Fruit fly (Drosophila melanogaster) whole organism, embryonic: ENCODE results near the gene ph-d.

Experiments used
- Adf1 ChIP-seq: fragments of 200-800 bp; sonication (Bioruptor generic); IDR thresholded peaks from 2 replicates; pipeline ENCODE4 v1.3.6; 2022; ENCODE audit warnings: missing biosample characterization, missing genetic modification characterization
- Atf-2 ChIP-seq: fragments of 200-800 bp; sonication (Bioruptor generic); optimal IDR thresholded peaks from 2 replicates; lab custom pipeline; 2016; ENCODE audit warnings: missing biosample characterization, missing genetic modification characterization
- BEAF-32 ChIP-seq: fragments of 200-800 bp; sonication (Bioruptor generic); optimal IDR thresholded peaks from 3 replicates; lab custom pipeline; 2017; ENCODE audit warnings: missing biosample characterization, missing genetic modification characterization, mild to moderate bottlenecking, moderate library complexity, missing genetic modification reagents
- CG10366 ChIP-seq: fragments of 200-800 bp; sonication (Bioruptor generic); IDR thresholded peaks from 2 replicates; pipeline ENCODE4 v1.3.6; 2022; ENCODE audit warnings: missing biosample characterization, missing genetic modification characterization
- CG1233 ChIP-seq: fragments of 200-800 bp; sonication (Bioruptor generic); optimal IDR thresholded peaks from 4 replicates; lab custom pipeline; 2018; ENCODE audit warnings: missing biosample characterization, mild to moderate bottlenecking, missing genetic modification characterization
- CG13123 ChIP-seq: fragments of 200-800 bp; sonication (Bioruptor generic); optimal IDR thresholded peaks from 2 replicates; lab custom pipeline; 2016; ENCODE audit warnings: missing biosample characterization, missing genetic modification characterization
- CG13424 ChIP-seq: fragments of 200-800 bp; sonication (Bioruptor generic); optimal IDR thresholded peaks from 2 replicates; lab custom pipeline; 2019; ENCODE audit warnings: missing biosample characterization, mild to moderate bottlenecking, missing genetic modification characterization, moderate library complexity
- CG14860 ChIP-seq: fragments of 200-800 bp; sonication (Bioruptor generic); IDR thresholded peaks from 3 replicates; pipeline ENCODE4 v1.3.6; 2022; ENCODE audit warnings: missing biosample characterization, missing genetic modification characterization; ENCODE audit not compliant: partially characterized antibody
- CG1603 ChIP-seq: fragments of 200-800 bp; sonication (Bioruptor generic); optimal IDR thresholded peaks from 2 replicates; lab custom pipeline; 2019; ENCODE audit warnings: missing biosample characterization, mild to moderate bottlenecking, missing genetic modification characterization, moderate library complexity
- CG1647 ChIP-seq: fragments of 200-800 bp; sonication (Bioruptor generic); optimal IDR thresholded peaks from 3 replicates; lab custom pipeline; 2016; ENCODE audit warnings: missing biosample characterization, missing genetic modification characterization
- CG16815 ChIP-seq: fragments of 200-800 bp; sonication (Bioruptor generic); optimal IDR thresholded peaks from 3 replicates; lab custom pipeline; 2017; ENCODE audit warnings: missing biosample characterization, mild to moderate bottlenecking, missing genetic modification characterization
- CG17568 ChIP-seq: fragments of 200-800 bp; sonication (Bioruptor generic); optimal IDR thresholded peaks from 2 replicates; lab custom pipeline; 2018; ENCODE audit warnings: missing biosample characterization, mild to moderate bottlenecking, missing genetic modification characterization, moderate library complexity
- CG2129 ChIP-seq: fragments of 200-800 bp; sonication (Bioruptor generic); IDR thresholded peaks from 2 replicates; pipeline ENCODE4 v1.3.6; 2022; ENCODE audit warnings: missing biosample characterization, missing genetic modification characterization; ENCODE audit not compliant: partially characterized antibody
- CG2202 ChIP-seq: fragments of 200-800 bp; sonication (Bioruptor generic); optimal IDR thresholded peaks from 2 replicates; lab custom pipeline; 2018; ENCODE audit warnings: missing biosample characterization, mild to moderate bottlenecking, missing genetic modification characterization
- CG3726 ChIP-seq: fragments of 200-800 bp; sonication (Bioruptor generic); IDR thresholded peaks from 3 replicates; pipeline ENCODE4, ENCODE4 v1.3.6; 2022; ENCODE audit warnings: missing biosample characterization, missing genetic modification characterization
- CG42726 ChIP-seq: fragments of 200-800 bp; sonication (Bioruptor generic); IDR thresholded peaks from 2 replicates; pipeline ENCODE4 v1.3.6; 2022; ENCODE audit warnings: missing biosample characterization, missing genetic modification characterization; ENCODE audit not compliant: partially characterized antibody
- CG43689 ChIP-seq: fragments of 200-800 bp; sonication (Bioruptor generic); IDR thresholded peaks from 2 replicates; pipeline ENCODE4 v1.3.6; 2022; ENCODE audit warnings: missing biosample characterization, missing genetic modification characterization
- CG7556 ChIP-seq: fragments of 200-800 bp; sonication (Bioruptor generic); optimal IDR thresholded peaks from 2 replicates; lab custom pipeline; 2017; ENCODE audit warnings: missing biosample characterization, mild to moderate bottlenecking, missing genetic modification characterization
- CG8478 ChIP-seq: fragments of >200 bp; optimal IDR thresholded peaks from 2 replicates; lab custom pipeline; 2018
- CG8944 ChIP-seq: fragments of 200-800 bp; sonication (Bioruptor generic); optimal IDR thresholded peaks from 3 replicates; lab custom pipeline; 2016; ENCODE audit warnings: missing biosample characterization, missing genetic modification characterization
- CG9797 ChIP-seq: fragments of 200-800 bp; sonication (Bioruptor generic); optimal IDR thresholded peaks from 3 replicates; lab custom pipeline; 2018; ENCODE audit warnings: missing biosample characterization, mild to moderate bottlenecking, missing genetic modification characterization
- Ets97D ChIP-seq: fragments of 200-800 bp; sonication (Bioruptor generic); optimal IDR thresholded peaks from 3 replicates; lab custom pipeline; 2016; ENCODE audit warnings: missing biosample characterization, missing genetic modification characterization
- HmgZ ChIP-seq: fragments of 200-800 bp; sonication (Bioruptor generic); optimal IDR thresholded peaks from 2 replicates; lab custom pipeline; 2018; ENCODE audit warnings: missing biosample characterization, mild to moderate bottlenecking, missing genetic modification characterization
- MESR4 ChIP-seq: fragments of 200-800 bp; sonication (Bioruptor generic); optimal IDR thresholded peaks from 2 replicates; lab custom pipeline; 2018; ENCODE audit warnings: missing biosample characterization, mild to moderate bottlenecking, missing genetic modification characterization, moderate library complexity
- Mad ChIP-seq: fragments of 200-800 bp; sonication (Bioruptor generic); optimal IDR thresholded peaks from 2 replicates; lab custom pipeline; 2016; ENCODE audit warnings: missing biosample characterization, missing genetic modification characterization
- Med ChIP-seq: fragments of 200-800 bp; sonication (Bioruptor generic); peaks from one replicate; lab custom pipeline; 2016; ENCODE audit warnings: missing biosample characterization, missing genetic modification characterization, mild to moderate bottlenecking, inconsistent platforms, moderate library complexity
- Nf-YA ChIP-seq: fragments of 200-800 bp; sonication (Bioruptor generic); IDR thresholded peaks from 2 replicates; pipeline ENCODE4 v1.3.6; 2022; ENCODE audit warnings: missing biosample characterization, missing genetic modification characterization
- Nf-YB ChIP-seq: fragments of 200-800 bp; sonication (Bioruptor generic); optimal IDR thresholded peaks from 3 replicates; lab custom pipeline; 2019; ENCODE audit warnings: missing biosample characterization, mild to moderate bottlenecking, missing genetic modification characterization, moderate library complexity
- Sry-β ChIP-seq: fragments of 200-800 bp; sonication (Bioruptor generic); optimal IDR thresholded peaks from 2 replicates; lab custom pipeline; 2018; ENCODE audit warnings: missing biosample characterization, mild to moderate bottlenecking, missing genetic modification characterization, moderate library complexity
- YL-1 ChIP-seq: fragments of 200-800 bp; sonication (Bioruptor generic); optimal IDR thresholded peaks from 3 replicates; lab custom pipeline; 2017; ENCODE audit warnings: missing biosample characterization, mild to moderate bottlenecking, missing genetic modification characterization
- ac ChIP-seq: fragments of 200-800 bp; sonication (Bioruptor generic); optimal IDR thresholded peaks from 3 replicates; lab custom pipeline; 2017; ENCODE audit warnings: missing biosample characterization, mild to moderate bottlenecking, missing genetic modification characterization
- ash1 ChIP-seq: fragments of 200-800 bp; sonication (Bioruptor generic); optimal IDR thresholded peaks from 2 replicates; lab custom pipeline; 2018; ENCODE audit warnings: missing biosample characterization, mild to moderate bottlenecking, missing genetic modification characterization
- chinmo ChIP-seq: fragments of 200-800 bp; sonication (Bioruptor generic); IDR thresholded peaks from 4 replicates; pipeline ENCODE4 v1.3.6; 2022; ENCODE audit warnings: missing biosample characterization, missing genetic modification characterization; ENCODE audit not compliant: partially characterized antibody
- da ChIP-seq: fragments of 200-800 bp; sonication (Bioruptor generic); optimal IDR thresholded peaks from 2 replicates; lab custom pipeline; 2016; ENCODE audit warnings: missing biosample characterization, missing genetic modification characterization
- emc ChIP-seq: fragments of 200-800 bp; sonication (Bioruptor generic); optimal IDR thresholded peaks from 2 replicates; lab custom pipeline; 2016; ENCODE audit warnings: missing biosample characterization, missing genetic modification characterization
- eyg ChIP-seq: fragments of 200-800 bp; sonication (Bioruptor generic); optimal IDR thresholded peaks from 3 replicates; lab custom pipeline; 2016; ENCODE audit warnings: missing biosample characterization, missing genetic modification characterization
- fd3F ChIP-seq: fragments of 200-800 bp; sonication (Bioruptor generic); optimal IDR thresholded peaks from 2 replicates; lab custom pipeline; 2018; ENCODE audit warnings: missing biosample characterization, mild to moderate bottlenecking, missing genetic modification characterization, moderate library complexity
- gcm ChIP-seq: fragments of 200-800 bp; sonication (Bioruptor generic); optimal IDR thresholded peaks from 2 replicates; lab custom pipeline; 2019; ENCODE audit warnings: missing biosample characterization, mild to moderate bottlenecking, missing genetic modification characterization, moderate library complexity
- gsb-n ChIP-seq: fragments of 200-800 bp; sonication (Bioruptor generic); optimal IDR thresholded peaks from 3 replicates; lab custom pipeline; 2018; ENCODE audit warnings: missing biosample characterization, mild to moderate bottlenecking, missing genetic modification characterization
- ham ChIP-seq: fragments of 200-800 bp; sonication (Bioruptor generic); IDR thresholded peaks from 2 replicates; pipeline ENCODE4 v1.3.6; 2022; ENCODE audit warnings: missing biosample characterization, missing genetic modification characterization
- hkb ChIP-seq, 2 experiments: fragments of 200-800 bp in 1 of 2; fragments of >200 bp in 1 of 2; sonication (Bioruptor generic) in 1 of 2; IDR thresholded peaks in 1 of 2; optimal IDR thresholded peaks in 1 of 2; 2 replicates each; pipeline versions ENCODE4 v1.3.6 to Lab custom; 2017 to 2022; ENCODE audit warnings: missing biosample characterization in 1 of 2, missing genetic modification characterization in 1 of 2
- hth ChIP-seq: fragments of >200 bp; optimal IDR thresholded peaks from 2 replicates; lab custom pipeline; 2017; ENCODE audit warnings: inconsistent platforms
- ro ChIP-seq: fragments of 200-800 bp; sonication (Bioruptor generic); IDR thresholded peaks from 2 replicates; pipeline ENCODE4 v1.3.6; 2022; ENCODE audit warnings: missing biosample characterization, missing genetic modification characterization
- sens-2 ChIP-seq: fragments of 200-800 bp; sonication (Bioruptor generic); IDR thresholded peaks from 2 replicates; pipeline ENCODE4 v1.3.6; 2022; ENCODE audit warnings: missing biosample characterization, missing genetic modification characterization
- slbo ChIP-seq: fragments of 200-800 bp; sonication (Bioruptor generic); IDR thresholded peaks from 2 replicates; pipeline ENCODE4 v1.3.6; 2022; ENCODE audit warnings: missing biosample characterization, missing genetic modification characterization
- slou ChIP-seq: fragments of 200-800 bp; sonication (Bioruptor generic); optimal IDR thresholded peaks from 3 replicates; lab custom pipeline; 2016; ENCODE audit warnings: missing biosample characterization, missing genetic modification characterization
- sr ChIP-seq: fragments of 200-800 bp; sonication (Bioruptor generic); IDR thresholded peaks from 3 replicates; pipeline ENCODE4 v1.3.6; 2022; ENCODE audit warnings: missing biosample characterization, missing genetic modification characterization
- tx ChIP-seq: fragments of 200-800 bp; sonication (Bioruptor generic); optimal IDR thresholded peaks from 2 replicates; lab custom pipeline; 2016; ENCODE audit warnings: missing biosample characterization, missing genetic modification characterization
- zfh1 ChIP-seq: fragments of 200-800 bp; sonication (Bioruptor generic); IDR thresholded peaks from 3 replicates; pipeline ENCODE4 v1.3.6; 2022; ENCODE audit warnings: missing biosample characterization, missing genetic modification characterization

Gene ph-d

dm6 chrX:2134965-2135758 is 12.1 kb upstream of the ph-d start (continued):
- TF ChIP-seq Nf-YB: peak; percentile 74
- TF ChIP-seq tx: peak; percentile 64
- TF ChIP-seq CG13123 (GFP tag; lab: Kevin White, UChicago): peak; percentile 71
- peak; percentile 93 for TF ChIP-seq HmgZ
- TF ChIP-seq eyg: peak; percentile 70
- TF ChIP-seq CG9797: peak; percentile 0
- TF ChIP-seq CG16815 (GFP tag; lab: Kevin White, UChicago): peak; percentile 66
- TF ChIP-seq CG17568 (GFP tag; lab: Kevin White, UChicago): peak; percentile 93
- peak; percentile 83 for TF ChIP-seq Atf-2 (GFP tag; lab: Kevin White, UChicago)
- peak; percentile 41 for TF ChIP-seq hth (lab: Kevin White, UChicago)
- TF ChIP-seq CG8478: no peak
- TF ChIP-seq ash1 (GFP tag; lab: Kevin White, UChicago): peak; percentile 40
- TF ChIP-seq fd3F: peak; percentile 86
- TF ChIP-seq CG1233 (GFP tag; lab: Kevin White, UChicago): peak; percentile 91
- TF ChIP-seq CG1603: peak; percentile 90
- TF ChIP-seq CG42726 (GFP tag; lab: Robert Waterston, UW): no peak
- peak; percentile 97 for TF ChIP-seq Med (GFP tag; lab: Kevin White, UChicago)
- peak; percentile 64 for TF ChIP-seq Mad
- no peak for TF ChIP-seq ham (GFP tag; lab: Robert Waterston, UW)
- peak; percentile 88 for TF ChIP-seq gsb-n (tag; lab: Kevin White, UChicago)
- peak; percentile 69; the same call in 2 of the 3 replicates for TF ChIP-seq sr (GFP tag; lab: Robert Waterston, UW)
- peak; percentile 79 for TF ChIP-seq CG10366 (GFP tag; lab: Robert Waterston, UW)
- peak; percentile 89 for TF ChIP-seq zfh1 (GFP tag; lab: Robert Waterston, UW)
- peak; percentile 40 for TF ChIP-seq Sry-β (GFP tag; lab: Kevin White, UChicago)
- peak; percentile 85; the same call in 3 of the 4 replicates for TF ChIP-seq chinmo (GFP tag; lab: Robert Waterston, UW)
- peak; percentile 6 for TF ChIP-seq BEAF-32
- TF ChIP-seq CG8944 (GFP tag; lab: Kevin White, UChicago): peak; percentile 77
- no peak for TF ChIP-seq CG14860
- peak; percentile 66 for TF ChIP-seq emc
- TF ChIP-seq slbo: peak; percentile 78
- TF ChIP-seq gcm (GFP tag; lab: Kevin White, UChicago): peak; percentile 86
- peak; percentile 83 for TF ChIP-seq slou (GFP tag; lab: Kevin White, UChicago)
- TF ChIP-seq YL-1 (GFP tag; lab: Kevin White, UChicago): peak; percentile 70
- no peak for TF ChIP-seq CG2129 (GFP tag; lab: Robert Waterston, UW)
- TF ChIP-seq Adf1 (GFP tag; lab: Robert Waterston, UW): peak; percentile 27; the same call in 1 of the 2 replicates
- TF ChIP-seq Nf-YA (GFP tag; lab: Robert Waterston, UW): peak; percentile 59
- peak; percentile 54 for TF ChIP-seq CG1647 (GFP tag; lab: Kevin White, UChicago)
- peak; percentile 77 for TF ChIP-seq ac (GFP tag; lab: Kevin White, UChicago)
- peak; percentile 78 for TF ChIP-seq sens-2 (GFP tag; lab: Robert Waterston, UW)
- peak; percentile 17 for TF ChIP-seq MESR4 (GFP tag; lab: Kevin White, UChicago)
- TF ChIP-seq CG7556 (GFP tag; lab: Kevin White, UChicago): peak; percentile 94
- peak; percentile 65 for TF ChIP-seq Ets97D (GFP tag; lab: Kevin White, UChicago)
- peak; percentile 83 for TF ChIP-seq CG2202 (tag; lab: Kevin White, UChicago)
- TF ChIP-seq CG43689: no peak
- TF ChIP-seq ro (GFP tag; lab: Robert Waterston, UW): peak; percentile 48; the same call in 1 of the 2 replicates
- TF ChIP-seq da (GFP tag; lab: Kevin White, UChicago): peak; percentile 53
- TF ChIP-seq CG3726 (GFP tag; lab: Robert Waterston, UW): peak; percentile 61; the same call in 1 of the 3 replicates
- no peak for TF ChIP-seq hkb (optimal IDR thresholded peaks at IDR 0.05; lab: Kevin White, UChicago)
- TF ChIP-seq hkb (GFP tag; IDR thresholded peaks at IDR 0.05; lab: Robert Waterston, UW): peak; percentile 92
- peak; percentile 94 for TF ChIP-seq CG13424
